Worm (Caenorhabditis elegans) whole organism, L4/young adult: Measurements from ENCODE around the gene rsp-6.

Source experiments
- W03F9.2 ChIP-seq: fragments of 150-350 bp; optimal IDR thresholded peaks from 2 replicates; lab custom pipeline; 2014; ENCODE audit warnings: missing biosample characterization, missing genetic modification characterization
- dao-5 ChIP-seq: sonication (generic microtip); optimal IDR thresholded peaks from 2 replicates; lab custom pipeline; 2016; ENCODE audit warnings: missing genotype, missing genetic modification characterization, moderate library complexity, missing compliant biosample characterization
- him-1 ChIP-seq: sonication (generic microtip); optimal IDR thresholded peaks from 2 replicates; lab custom pipeline; 2016; ENCODE audit warnings: missing genotype, missing genetic modification reagents, missing genetic modification characterization, missing compliant biosample characterization

DNA sequence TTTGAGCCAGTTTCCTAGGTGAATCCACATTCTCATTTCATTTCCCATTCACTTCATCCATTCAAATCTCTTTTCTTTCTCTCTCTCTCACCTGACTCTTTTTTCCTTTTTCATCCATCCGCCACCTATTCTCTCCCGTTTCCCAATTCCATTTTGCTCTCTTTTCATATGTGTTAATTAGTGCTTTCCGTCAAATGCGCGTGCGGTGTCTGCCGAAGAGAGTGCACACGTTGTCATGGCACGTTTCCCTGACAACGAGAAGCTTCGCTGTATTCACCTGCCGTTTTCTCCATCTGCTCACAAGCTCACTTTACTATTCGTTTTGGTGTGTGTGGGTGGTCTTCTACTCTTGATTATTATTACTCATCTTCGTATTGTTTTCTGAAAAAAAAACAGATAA is 48.9 kb upstream of the rsp-6 start:
- TF ChIP-seq W03F9.2 (tag; lab: Kevin White, UChicago) (no peak), dao-5 (no peak), him-1 (no peak)
